Worm (Caenorhabditis elegans): ENCODE data around the gene Y41C4A.12.

DNA sequence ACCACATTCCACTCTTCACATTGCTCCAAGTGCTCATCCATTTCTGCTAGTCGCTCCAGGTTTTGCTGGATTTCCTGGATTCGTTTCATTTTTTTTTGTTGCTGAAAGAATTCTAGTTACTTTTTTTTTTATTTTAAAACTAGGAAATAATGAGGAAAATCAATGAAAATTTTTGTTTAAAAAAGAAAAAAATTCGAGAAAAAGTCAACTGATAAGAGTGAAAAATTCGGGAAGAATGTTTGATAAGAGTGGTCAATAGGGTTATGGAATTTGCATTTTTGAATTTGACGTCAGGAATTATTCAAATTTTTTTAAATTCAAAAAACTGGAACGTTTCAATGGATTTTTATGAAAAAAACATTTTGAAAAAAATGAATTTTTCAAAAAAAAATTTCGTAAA, at the start of gene Y41C4A.12:
- TF ChIP-seq W03F9.2 (tag; optimal IDR thresholded peaks at IDR 0.05) = no peak
- no peak for TF ChIP-seq him-1 (tag; optimal IDR thresholded peaks at IDR 0.05)
- TF ChIP-seq dao-5 (tag; optimal IDR thresholded peaks at IDR 0.05) = no peak

Measured in whole organism, L4/young adult.